Fruit fly (Drosophila melanogaster): ENCODE data around the gene Mst87F.

Gene Mst87F

DNA sequence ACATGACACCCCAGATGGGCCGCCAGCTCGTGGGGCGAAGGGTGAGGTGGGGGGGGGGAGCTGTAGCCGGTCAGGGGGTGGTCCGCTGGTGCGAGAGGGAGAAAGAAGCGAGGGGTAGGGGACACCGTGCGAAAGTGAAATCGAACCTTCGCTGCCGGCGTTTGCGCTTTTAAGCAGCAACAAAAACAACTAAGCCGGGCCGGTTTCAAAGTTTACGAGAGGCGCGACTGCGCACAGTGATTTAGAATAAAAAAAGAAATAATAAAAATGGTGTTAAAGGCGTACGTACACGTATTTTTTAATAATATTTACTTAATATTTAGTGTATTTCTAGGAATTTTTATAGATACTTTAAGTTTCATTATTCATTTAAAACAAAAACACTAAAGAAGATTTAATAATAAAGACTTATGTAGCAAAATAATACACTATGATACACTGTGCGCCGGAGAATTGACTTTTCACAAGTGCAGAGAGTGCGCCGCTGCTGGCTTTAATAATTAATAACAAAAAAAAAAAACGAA is 3.9 kb upstream of the Mst87F start (continued):
- TF ChIP-seq CG11695 (GFP tag; IDR thresholded peaks at IDR 0.05) = peak; percentile 60; the same call in 2 of the 3 replicates
- TF ChIP-seq CG34422 (GFP tag; IDR thresholded peaks at IDR 0.05) = peak; percentile 58; the same call in 1 of the 3 replicates
- TF ChIP-seq CG4617 (GFP tag; optimal IDR thresholded peaks at IDR 0.05; ENCODE audit: borderline replicate concordance) = no peak
- TF ChIP-seq seq (GFP tag; IDR thresholded peaks at IDR 0.05) = peak; percentile 41; the same call in 1 of the 2 replicates
- TF ChIP-seq dmrt11E (tag; optimal IDR thresholded peaks at IDR 0.05) = peak; percentile 18
- TF ChIP-seq lbe (GFP tag; optimal IDR thresholded peaks at IDR 0.05) = peak; percentile 66
- TF ChIP-seq vnd (GFP tag; IDR thresholded peaks at IDR 0.05; ENCODE audit: partially characterized antibody) = 0 out of 3 replicates have a peak, but pooled peaks have one; percentile 17
- TF ChIP-seq sisA (GFP tag; IDR thresholded peaks at IDR 0.05) = 0 out of 2 replicates have a peak, but pooled peaks have one; percentile 10
- peak; percentile 65 for TF ChIP-seq lmd (GFP tag; IDR thresholded peaks at IDR 0.05)
- peak; percentile 57 for TF ChIP-seq CG8388 (GFP tag; optimal IDR thresholded peaks at IDR 0.05)
- no peak for TF ChIP-seq org-1 (GFP tag; optimal IDR thresholded peaks at IDR 0.05)
- no peak for TF ChIP-seq chinmo (GFP tag; IDR thresholded peaks at IDR 0.05; ENCODE audit: partially characterized antibody)
- TF ChIP-seq CG18262 (tag; optimal IDR thresholded peaks at IDR 0.05) = peak; percentile 66
- peak; percentile 55 for TF ChIP-seq CG12391 (tag; optimal IDR thresholded peaks at IDR 0.05)
- TF ChIP-seq sd (tag; optimal IDR thresholded peaks at IDR 0.05) = no peak
- TF ChIP-seq Gug (GFP tag; IDR thresholded peaks at IDR 0.05) = peak; percentile 41; the same call in 1 of the 4 replicates
- peak; percentile 68; the same call in 2 of the 3 replicates for TF ChIP-seq croc (GFP tag; conservative IDR thresholded peaks at IDR 0.05)
- peak; percentile 22 for TF ChIP-seq CG9437 (GFP tag; optimal IDR thresholded peaks at IDR 0.05)
- TF ChIP-seq CG18619 (GFP tag; optimal IDR thresholded peaks at IDR 0.05) = peak; percentile 23
- 0 out of 3 replicates have a peak, but pooled peaks have one; percentile 9 for TF ChIP-seq CG17361 (GFP tag; IDR thresholded peaks at IDR 0.05)
- TF ChIP-seq sob (GFP tag; IDR thresholded peaks at IDR 0.05) = peak; percentile 10; the same call in 1 of the 2 replicates
- TF ChIP-seq ewg (GFP tag; optimal IDR thresholded peaks at IDR 0.05) = peak; percentile 52
- TF ChIP-seq zfh1 (GFP tag; IDR thresholded peaks at IDR 0.05) = peak; percentile 71; the same call in 2 of the 3 replicates
- TF ChIP-seq dysf (GFP tag; IDR thresholded peaks at IDR 0.05) = 0 out of 3 replicates have a peak, but pooled peaks have one; percentile 51
- peak; percentile 15 for TF ChIP-seq CG10979 (tag; optimal IDR thresholded peaks at IDR 0.05)
- peak; percentile 50 for TF ChIP-seq phol (tag; optimal IDR thresholded peaks at IDR 0.05)
- peak; percentile 40; the same call in 1 of the 2 replicates for TF ChIP-seq Atf6 (GFP tag; IDR thresholded peaks at IDR 0.05)
- no peak for TF ChIP-seq HLHmδ (GFP tag; optimal IDR thresholded peaks at IDR 0.05)
- TF ChIP-seq CG31388 (GFP tag; optimal IDR thresholded peaks at IDR 0.05) = no peak
- peak; percentile 20 for TF ChIP-seq Hr3 (GFP tag; optimal IDR thresholded peaks at IDR 0.05)
- TF ChIP-seq CG11696 (GFP tag; IDR thresholded peaks at IDR 0.05) = 0 out of 2 replicates have a peak, but pooled peaks have one; percentile 37
- peak; percentile 58; the same call in 1 of the 2 replicates for TF ChIP-seq CG14014 (GFP tag; IDR thresholded peaks at IDR 0.05)
- no peak for TF ChIP-seq ato (GFP tag; IDR thresholded peaks at IDR 0.05; ENCODE audit: partially characterized antibody)
- TF ChIP-seq CG15073 (GFP tag; optimal IDR thresholded peaks at IDR 0.05) = no peak
- peak; percentile 59 for TF ChIP-seq unpg (GFP tag; optimal IDR thresholded peaks at IDR 0.05)
- no peak for TF ChIP-seq sc (optimal IDR thresholded peaks at IDR 0.05)
- peak; percentile 36 for TF ChIP-seq sc (GFP tag; optimal IDR thresholded peaks at IDR 0.05)
- TF ChIP-seq bowl (GFP tag; IDR thresholded peaks at IDR 0.05) = peak; percentile 78
- TF ChIP-seq CG6689 (GFP tag; IDR thresholded peaks at IDR 0.05) = peak; percentile 63; the same call in 1 of the 2 replicates
- TF ChIP-seq row (GFP tag; IDR thresholded peaks at IDR 0.05) = peak; percentile 77
- TF ChIP-seq CG30403 (GFP tag; optimal IDR thresholded peaks at IDR 0.05) = peak; percentile 5
- peak; percentile 34 for TF ChIP-seq CG7556 (GFP tag; optimal IDR thresholded peaks at IDR 0.05)
- peak; percentile 19; the same call in 1 of the 2 replicates for TF ChIP-seq onecut (GFP tag; IDR thresholded peaks at IDR 0.05)
- TF ChIP-seq CG17385 (GFP tag; optimal IDR thresholded peaks at IDR 0.05) = peak; percentile 59
- TF ChIP-seq CG9215 (GFP tag; IDR thresholded peaks at IDR 0.05) = 0 out of 2 replicates have a peak, but pooled peaks have one; percentile 25
- peak; percentile 65; the same call in 2 of the 3 replicates for TF ChIP-seq tgo (GFP tag; IDR thresholded peaks at IDR 0.05)
- peak; percentile 51 for TF ChIP-seq CG11504 (tag; optimal IDR thresholded peaks at IDR 0.05)
- TF ChIP-seq sr (GFP tag; IDR thresholded peaks at IDR 0.05) = 0 out of 3 replicates have a peak, but pooled peaks have one; percentile 2
- TF ChIP-seq CG3847 (GFP tag; IDR thresholded peaks at IDR 0.05) = peak; percentile 65
